Fruit fly (Drosophila melanogaster): ENCODE data around the gene hh.

The hh gene

dm6 chr3R:23149021-23149571 lies 7.4 kb upstream of the hh start (continued):
- peak; percentile 29 for TF ChIP-seq CG13775 (GFP tag; optimal IDR thresholded peaks at IDR 0.05)
- no peak for TF ChIP-seq grn (GFP tag; optimal IDR thresholded peaks at IDR 0.05)
- no peak for TF ChIP-seq Stat92E (GFP tag; optimal IDR thresholded peaks at IDR 0.05)
- TF ChIP-seq Poxn (GFP tag; IDR thresholded peaks at IDR 0.05), result no peak
- no peak for TF ChIP-seq Mrtf (GFP tag; IDR thresholded peaks at IDR 0.05)
- TF ChIP-seq Ets65A (GFP tag), result peak; percentile 61
- TF ChIP-seq ase (GFP tag; IDR thresholded peaks at IDR 0.05), result no peak
- TF ChIP-seq NC2α (GFP tag; optimal IDR thresholded peaks at IDR 0.05), result no peak
- TF ChIP-seq phol (tag; optimal IDR thresholded peaks at IDR 0.05), result peak; percentile 56
- TF ChIP-seq shn (GFP tag; optimal IDR thresholded peaks at IDR 0.05), result no peak
- peak; percentile 44 for TF ChIP-seq nmo (GFP tag; optimal IDR thresholded peaks at IDR 0.05)
- TF ChIP-seq otp (GFP tag; IDR thresholded peaks at IDR 0.05), result no peak
- no peak for TF ChIP-seq CG4617 (GFP tag; optimal IDR thresholded peaks at IDR 0.05; ENCODE audit: borderline replicate concordance)
- TF ChIP-seq lab (GFP tag; optimal IDR thresholded peaks at IDR 0.05), result no peak
- TF ChIP-seq Drgx (GFP tag; IDR thresholded peaks at IDR 0.05), result peak; percentile 48; the same call in 1 of the 2 replicates
- TF ChIP-seq CG5953 (GFP tag; IDR thresholded peaks at IDR 0.05), result no peak
- TF ChIP-seq CG33557 (GFP tag; optimal IDR thresholded peaks at IDR 0.05), result peak; percentile 62
- TF ChIP-seq lbe (GFP tag; optimal IDR thresholded peaks at IDR 0.05), result peak; percentile 65
- no peak for TF ChIP-seq gce (GFP tag; IDR thresholded peaks at IDR 0.05)
- TF ChIP-seq Dll (GFP tag; IDR thresholded peaks at IDR 0.05; ENCODE audit: partially characterized antibody), result no peak
- no peak for TF ChIP-seq CG11504 (tag; optimal IDR thresholded peaks at IDR 0.05)
- no peak for TF ChIP-seq CG16863 (GFP tag; optimal IDR thresholded peaks at IDR 0.05)
- TF ChIP-seq zen2 (GFP tag; IDR thresholded peaks at IDR 0.05; ENCODE audit: partially characterized antibody), result no peak
- no peak for TF ChIP-seq Dp (GFP tag; optimal IDR thresholded peaks at IDR 0.05)
- no peak for TF ChIP-seq PHDP (tag; optimal IDR thresholded peaks at IDR 0.05)
- no peak for TF ChIP-seq CG4360 (GFP tag; IDR thresholded peaks at IDR 0.05)
- no peak for TF ChIP-seq jumu (GFP tag; optimal IDR thresholded peaks at IDR 0.05)
- no peak for TF ChIP-seq tgo (GFP tag; IDR thresholded peaks at IDR 0.05)
- no peak for TF ChIP-seq Awh (GFP tag; IDR thresholded peaks at IDR 0.05)
- TF ChIP-seq rib (GFP tag; IDR thresholded peaks at IDR 0.05), result no peak
- no peak for TF ChIP-seq CG6791 (GFP tag; IDR thresholded peaks at IDR 0.05; ENCODE audit: partially characterized antibody)
- TF ChIP-seq dmrt11E (tag; optimal IDR thresholded peaks at IDR 0.05), result peak; percentile 85
- no peak for TF ChIP-seq Rfx (GFP tag; IDR thresholded peaks at IDR 0.05)
- no peak for TF ChIP-seq luna (GFP tag; optimal IDR thresholded peaks at IDR 0.05)
- peak; percentile 63 for TF ChIP-seq sens (GFP tag)
- TF ChIP-seq CG17385 (GFP tag; optimal IDR thresholded peaks at IDR 0.05), result peak; percentile 3
- TF ChIP-seq fd3F (GFP tag; optimal IDR thresholded peaks at IDR 0.05), result no peak
- no peak for TF ChIP-seq Doc2 (GFP tag; IDR thresholded peaks at IDR 0.05)
- TF ChIP-seq Elba2 (GFP tag; optimal IDR thresholded peaks at IDR 0.05), result peak; percentile 18
- no peak for TF ChIP-seq Hr3 (GFP tag; optimal IDR thresholded peaks at IDR 0.05)
- no peak for TF ChIP-seq D (optimal IDR thresholded peaks at IDR 0.05)
- TF ChIP-seq D (GFP tag; optimal IDR thresholded peaks at IDR 0.05), result peak; percentile 57
- TF ChIP-seq CG7963 (GFP tag; IDR thresholded peaks at IDR 0.05; ENCODE audit: partially characterized antibody), result no peak
- TF ChIP-seq Dip3 (GFP tag; optimal IDR thresholded peaks at IDR 0.05), result no peak
- TF ChIP-seq Trl (optimal IDR thresholded peaks at IDR 0.05), result no peak
- no peak for TF ChIP-seq Trl (GFP tag; optimal IDR thresholded peaks at IDR 0.05)
- no peak for TF ChIP-seq BtbVII (GFP tag; optimal IDR thresholded peaks at IDR 0.05)
- TF ChIP-seq CG10462 (GFP tag; optimal IDR thresholded peaks at IDR 0.05), result no peak
- peak; percentile 9 for TF ChIP-seq Xbp1 (GFP tag; optimal IDR thresholded peaks at IDR 0.05)
- no peak for TF ChIP-seq Fer1 (GFP tag; optimal IDR thresholded peaks at IDR 0.05)
- no peak for TF ChIP-seq sim (GFP tag; IDR thresholded peaks at IDR 0.05)
- no peak for TF ChIP-seq Gsc (GFP tag; IDR thresholded peaks at IDR 0.05)

All from whole organism, embryonic.